Fruit fly (Drosophila melanogaster): ENCODE data around the gene CG14313.

Gene CG14313

DNA sequence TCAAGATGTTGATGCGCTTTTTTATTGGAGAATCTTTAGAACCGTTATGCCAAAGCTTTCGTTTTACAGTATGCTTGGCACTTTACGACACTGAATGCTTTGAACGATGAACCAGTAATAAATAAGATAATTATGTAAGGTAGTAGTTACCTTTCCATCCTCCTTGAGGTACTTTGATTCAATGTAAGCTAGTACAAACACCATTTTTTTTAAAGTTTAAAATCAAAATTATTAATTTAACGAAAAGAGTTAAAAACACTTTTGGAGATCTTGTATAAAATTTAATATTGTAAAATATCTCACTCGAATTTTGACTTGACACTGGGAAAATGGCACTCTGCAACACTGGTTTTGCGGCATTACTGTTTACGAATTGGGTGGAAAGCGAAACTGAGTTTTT, 6.4 kb downstream of the CG14313 start, which contains the start of the genes Arp5 and CG7208 (continued):
- peak; percentile 39; the same call in 1 of the 3 replicates for TF ChIP-seq zfh1 (GFP tag; IDR thresholded peaks at IDR 0.05)
- TF ChIP-seq lmd (GFP tag; IDR thresholded peaks at IDR 0.05): peak; percentile 61; the same call in 1 of the 2 replicates
- peak; percentile 41 for TF ChIP-seq tx (GFP tag; optimal IDR thresholded peaks at IDR 0.05)
- TF ChIP-seq MTF-1 (GFP tag; optimal IDR thresholded peaks at IDR 0.05; ENCODE audit: borderline replicate concordance): no peak
- no peak for TF ChIP-seq Dip2 (GFP tag; IDR thresholded peaks at IDR 0.05)
- TF ChIP-seq CG8478 (optimal IDR thresholded peaks at IDR 0.05): no peak
- TF ChIP-seq Rx (GFP tag; IDR thresholded peaks at IDR 0.05): no peak
- peak; percentile 73 for TF ChIP-seq CG3281 (GFP tag; optimal IDR thresholded peaks at IDR 0.05)
- TF ChIP-seq gsb-n (tag; optimal IDR thresholded peaks at IDR 0.05): peak; percentile 57
- TF ChIP-seq tio (GFP tag; optimal IDR thresholded peaks at IDR 0.05): no peak
- peak; percentile 80 for TF ChIP-seq pho (GFP tag; optimal IDR thresholded peaks at IDR 0.05)
- TF ChIP-seq oc (tag; optimal IDR thresholded peaks at IDR 0.05): no peak
- TF ChIP-seq shn (GFP tag; optimal IDR thresholded peaks at IDR 0.05): no peak
- peak; percentile 48; the same call in 1 of the 2 replicates for TF ChIP-seq CG4404 (GFP tag; IDR thresholded peaks at IDR 0.05)
- TF ChIP-seq CG31441 (GFP tag; IDR thresholded peaks at IDR 0.05): peak; percentile 73
- TF ChIP-seq ranshi (GFP tag; IDR thresholded peaks at IDR 0.05): peak; percentile 57
- TF ChIP-seq seq (GFP tag; IDR thresholded peaks at IDR 0.05): no peak; the same call in 1 of the 2 replicates
- TF ChIP-seq Camta (GFP tag; optimal IDR thresholded peaks at IDR 0.05): peak; percentile 70
- TF ChIP-seq sna (GFP tag; IDR thresholded peaks at IDR 0.05; ENCODE audit: partially characterized antibody): peak; percentile 64; the same call in 1 of the 2 replicates
- TF ChIP-seq ind (GFP tag; optimal IDR thresholded peaks at IDR 0.05): peak; percentile 75
- peak; percentile 60 for TF ChIP-seq CG10654 (GFP tag; optimal IDR thresholded peaks at IDR 0.05)
- no peak for TF ChIP-seq CG15269 (tag; optimal IDR thresholded peaks at IDR 0.05)
- no peak for TF ChIP-seq z (GFP tag; IDR thresholded peaks at IDR 0.05)
- 0 out of 2 replicates have a peak, but pooled peaks have one; percentile 13 for TF ChIP-seq wor (GFP tag; IDR thresholded peaks at IDR 0.05)
- 0 out of 2 replicates have a peak, but pooled peaks have one; percentile 8 for TF ChIP-seq gsb (GFP tag; IDR thresholded peaks at IDR 0.05)
- 0 out of 2 replicates have a peak, but pooled peaks have one; percentile 49 for TF ChIP-seq Drgx (GFP tag; IDR thresholded peaks at IDR 0.05)
- peak; percentile 68 for TF ChIP-seq CG2712 (tag; optimal IDR thresholded peaks at IDR 0.05)
- TF ChIP-seq pfk (GFP tag; optimal IDR thresholded peaks at IDR 0.05): no peak
- TF ChIP-seq maf-S (GFP tag; optimal IDR thresholded peaks at IDR 0.05): peak; percentile 53
- peak; percentile 42 for TF ChIP-seq cwo (GFP tag; optimal IDR thresholded peaks at IDR 0.05)
- no peak for TF ChIP-seq Ravus (GFP tag; IDR thresholded peaks at IDR 0.05)
- TF ChIP-seq D19B (GFP tag; optimal IDR thresholded peaks at IDR 0.05): peak; percentile 42
- peak; percentile 19; the same call in 1 of the 2 replicates for TF ChIP-seq ro (GFP tag; IDR thresholded peaks at IDR 0.05)
- TF ChIP-seq jigr1 (GFP tag; IDR thresholded peaks at IDR 0.05): no peak
- TF ChIP-seq CG8944 (GFP tag; optimal IDR thresholded peaks at IDR 0.05): peak; percentile 13
- peak; percentile 58 for TF ChIP-seq CG4854 (GFP tag; optimal IDR thresholded peaks at IDR 0.05)
- peak; percentile 74 for TF ChIP-seq bcd (GFP tag; optimal IDR thresholded peaks at IDR 0.05)
- no peak for TF ChIP-seq C15 (GFP tag; IDR thresholded peaks at IDR 0.05)
- TF ChIP-seq Ptx1 (GFP tag; IDR thresholded peaks at IDR 0.05): peak; percentile 62
- no peak for TF ChIP-seq hth (optimal IDR thresholded peaks at IDR 0.05)
- TF ChIP-seq bab2 (GFP tag; optimal IDR thresholded peaks at IDR 0.05): peak; percentile 59
- TF ChIP-seq p53 (GFP tag; optimal IDR thresholded peaks at IDR 0.05): no peak
- no peak for TF ChIP-seq ftz-f1 (GFP tag; optimal IDR thresholded peaks at IDR 0.05)
- no peak for TF ChIP-seq zf30C (GFP tag; optimal IDR thresholded peaks at IDR 0.05)
- TF ChIP-seq CG12155 (GFP tag; optimal IDR thresholded peaks at IDR 0.05): peak; percentile 73
- no peak for TF ChIP-seq dati (GFP tag; IDR thresholded peaks at IDR 0.05)
- TF ChIP-seq Trl (optimal IDR thresholded peaks at IDR 0.05): no peak
- TF ChIP-seq Trl (GFP tag; optimal IDR thresholded peaks at IDR 0.05): peak; percentile 46
- no peak for TF ChIP-seq fd64A (GFP tag; optimal IDR thresholded peaks at IDR 0.05)
- no peak for TF ChIP-seq hb (GFP tag; IDR thresholded peaks at IDR 0.05; ENCODE audit: partially characterized antibody)
- TF ChIP-seq ase (GFP tag; IDR thresholded peaks at IDR 0.05): peak; percentile 8; the same call in 1 of the 3 replicates
- TF ChIP-seq Dp (GFP tag; optimal IDR thresholded peaks at IDR 0.05): peak; percentile 37
- no peak for TF ChIP-seq kah (GFP tag; optimal IDR thresholded peaks at IDR 0.05)
